Worm (Caenorhabditis elegans): ENCODE data around the gene allo-1.

Gene allo-1

DNA sequence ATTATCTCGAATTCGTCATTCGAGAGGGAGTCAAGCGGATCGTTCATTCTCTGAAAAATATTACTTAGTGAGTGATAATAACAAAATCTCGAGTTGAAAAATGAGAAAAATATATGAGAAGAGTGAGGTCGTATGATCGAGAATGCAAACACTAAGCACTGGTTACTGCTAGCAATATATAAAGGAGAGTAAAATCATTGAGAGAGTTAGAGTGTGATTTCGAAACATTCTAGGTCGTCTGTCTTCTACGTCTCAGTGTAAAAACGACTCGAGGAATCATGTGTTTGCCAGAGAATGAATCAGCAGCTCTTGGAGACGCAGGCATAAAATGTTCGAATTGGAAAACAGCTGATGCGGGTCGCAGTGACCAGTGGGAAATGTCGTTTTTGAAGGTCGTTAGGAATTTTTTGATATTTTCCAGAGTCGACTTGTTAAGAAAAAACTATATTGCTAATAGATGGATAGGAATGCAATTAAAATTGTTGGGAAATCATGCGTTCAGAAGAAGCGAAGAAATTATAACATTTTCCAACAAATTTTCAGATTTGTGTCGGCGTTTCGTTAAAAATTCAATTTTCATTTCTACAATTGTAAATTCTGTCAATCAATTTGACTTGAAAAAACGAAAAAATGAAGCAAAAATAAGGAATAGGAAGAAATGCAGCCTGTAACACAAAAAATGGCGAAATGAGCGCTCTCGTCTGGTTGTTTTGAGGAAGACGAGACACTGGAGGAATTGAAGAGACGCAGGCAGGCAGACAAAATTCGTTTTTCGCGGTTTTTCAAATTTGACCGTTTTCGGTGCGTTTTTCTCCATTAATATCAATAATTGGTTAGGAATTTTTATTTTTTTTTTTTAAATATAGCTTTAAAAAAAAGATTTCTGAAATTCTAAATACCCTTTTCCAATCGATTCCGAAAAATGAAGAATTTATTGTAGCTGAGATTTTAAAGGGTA is at the start of gene allo-1:
Gene allo-1 (minus strand): TSS at position 51 of the 958 bp plus-strand sequence.
- TF ChIP-seq ceh-39 (tag; optimal IDR thresholded peaks at IDR 0.05) (no peak), zip-8 (tag; optimal IDR thresholded peaks at IDR 0.05) (no peak), elt-3 (tag; optimal IDR thresholded peaks at IDR 0.05) (no peak), unc-120 (tag; optimal IDR thresholded peaks at IDR 0.05; ENCODE audit: poor library complexity, severe bottlenecking) (no peak), mls-2 (tag; optimal IDR thresholded peaks at IDR 0.05) (no peak), flh-1 (GFP tag; optimal IDR thresholded peaks at IDR 0.05) (no peak), unc-39 (tag; optimal IDR thresholded peaks at IDR 0.05) (no peak), lsy-2 (tag; optimal IDR thresholded peaks at IDR 0.05) (peak; percentile 10), M03D4.4 (tag; optimal IDR thresholded peaks at IDR 0.05) (no peak), blmp-1 (tag; optimal IDR thresholded peaks at IDR 0.05) (no peak), tbx-8 (GFP tag; optimal IDR thresholded peaks at IDR 0.05) (no peak), mep-1 (tag; optimal IDR thresholded peaks at IDR 0.05) (no peak), ces-1 (GFP tag; optimal IDR thresholded peaks at IDR 0.05) (no peak), hlh-1 (tag; optimal IDR thresholded peaks at IDR 0.05) (peak; percentile 95)

DNA sequence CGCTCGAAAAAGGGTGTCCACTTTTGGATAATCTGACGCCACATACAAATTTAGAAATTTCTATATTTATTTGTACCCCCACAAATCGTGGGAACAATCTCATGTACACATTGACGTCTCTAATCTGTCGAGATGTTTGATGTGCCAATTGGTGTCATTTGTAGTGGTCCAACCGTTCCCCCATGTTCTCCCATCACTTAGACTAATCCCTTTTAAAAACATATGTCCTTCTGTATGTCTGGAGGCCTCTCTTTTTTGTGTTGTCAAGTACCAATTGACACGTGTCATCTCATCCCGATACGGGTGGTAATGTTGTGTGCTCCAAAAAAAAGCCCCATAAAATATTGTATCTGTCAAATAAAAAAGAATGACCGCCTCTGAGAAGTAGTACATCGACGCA is 48.5 kb upstream of the allo-1 start:
- TF ChIP-seq nhr-2 (tag; optimal IDR thresholded peaks at IDR 0.05), result peak; percentile 94
- no peak for TF ChIP-seq nhr-237 (tag; optimal IDR thresholded peaks at IDR 0.05)

DNA sequence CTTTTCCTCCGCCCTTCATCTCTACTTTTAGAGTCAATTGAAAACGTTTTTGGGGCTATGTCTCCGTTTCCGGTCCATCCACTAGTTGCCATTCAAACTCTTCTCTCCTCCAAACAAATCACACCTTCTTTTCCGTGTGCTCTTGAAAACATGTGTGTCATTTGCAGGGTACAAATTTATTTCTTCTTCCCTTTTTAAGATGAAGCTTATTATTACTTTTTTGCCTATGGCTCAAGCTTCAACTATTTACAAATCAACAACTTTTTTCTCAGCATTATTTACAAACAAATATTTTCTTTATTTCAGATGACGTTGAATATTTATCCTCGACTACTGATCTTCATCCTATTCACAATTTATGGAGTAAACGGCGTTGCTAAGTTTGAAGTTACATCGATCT is 47.6 kb upstream of the allo-1 start, which contains the start of gene T25B9.3:
Gene T25B9.3 (plus strand): TSS at position 301 of the 400 bp plus-strand sequence.
- no peak for TF ChIP-seq cnd-1 (tag; optimal IDR thresholded peaks at IDR 0.05)
- TF ChIP-seq zip-8 (tag; optimal IDR thresholded peaks at IDR 0.05), result no peak

DNA sequence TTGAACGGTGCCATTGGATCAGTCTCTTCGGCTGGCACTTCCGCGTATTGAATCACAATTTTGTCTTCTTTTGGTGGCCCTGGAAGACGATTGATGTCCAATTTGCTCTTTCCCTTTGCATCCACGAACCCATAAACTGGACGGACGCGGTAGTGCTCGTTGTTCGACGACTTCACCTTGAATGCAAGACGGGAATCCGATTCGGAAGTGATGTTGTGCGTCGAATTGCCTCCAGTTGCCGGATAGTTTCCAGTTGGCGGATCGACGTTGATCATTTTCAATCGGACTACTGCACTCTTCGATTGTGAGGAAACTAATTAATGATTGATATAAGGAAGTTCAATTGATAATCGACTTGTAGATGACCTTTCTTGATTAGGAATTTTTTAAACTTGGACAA is 41.5 kb upstream of the allo-1 start, which contains the start of gene ssp-34:
Gene ssp-34 (minus strand): TSS at position 275 of the 400 bp plus-strand sequence.
- no peak for TF ChIP-seq pha-4 (tag; optimal IDR thresholded peaks at IDR 0.05)
- no peak for TF ChIP-seq flh-1 (GFP tag; optimal IDR thresholded peaks at IDR 0.05)
- no peak for TF ChIP-seq hlh-1 (tag; optimal IDR thresholded peaks at IDR 0.05)
- TF ChIP-seq mls-2 (tag; optimal IDR thresholded peaks at IDR 0.05), result no peak
- no peak for TF ChIP-seq M03D4.4 (tag; optimal IDR thresholded peaks at IDR 0.05)
- no peak for TF ChIP-seq nhr-2 (tag; optimal IDR thresholded peaks at IDR 0.05)

DNA sequence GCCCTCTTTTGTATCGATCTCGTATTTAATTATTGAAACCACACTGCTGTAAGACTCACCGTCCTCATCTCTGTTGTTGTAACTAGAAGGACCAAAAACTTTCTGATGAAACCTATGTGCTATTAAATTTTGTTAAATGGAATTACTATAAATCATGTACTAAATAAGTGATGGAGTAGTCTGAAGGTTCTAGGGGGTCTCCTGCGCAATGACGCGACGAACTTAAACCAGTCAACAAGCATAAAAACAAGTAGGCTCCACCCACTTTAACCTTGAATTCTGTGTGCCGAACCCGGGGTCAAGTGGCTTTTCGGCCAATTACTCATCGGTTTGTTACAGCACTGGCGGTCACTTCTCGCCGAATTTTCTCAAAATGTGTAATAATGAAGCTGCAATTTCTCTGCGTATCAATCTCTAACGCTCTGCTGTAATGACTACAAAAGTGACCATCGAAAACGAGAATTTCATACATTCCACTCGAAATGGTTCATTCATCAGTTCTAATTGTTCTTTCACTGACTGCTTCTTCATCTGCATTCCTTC is 40.2 kb upstream of the allo-1 start, which contains the start of gene grl-21:
Gene grl-21 (plus strand): TSS at position 464 of the 543 bp plus-strand sequence.
- TF ChIP-seq ztf-11 (tag; optimal IDR thresholded peaks at IDR 0.05), result no peak
- no peak for TF ChIP-seq M03D4.4 (tag; optimal IDR thresholded peaks at IDR 0.05)
- no peak for TF ChIP-seq ceh-43 (GFP tag; optimal IDR thresholded peaks at IDR 0.05)
- TF ChIP-seq nhr-28 (tag; optimal IDR thresholded peaks at IDR 0.05), result no peak
- no peak for TF ChIP-seq ceh-83 (GFP tag; optimal IDR thresholded peaks at IDR 0.05)
- TF ChIP-seq tbx-8 (GFP tag; optimal IDR thresholded peaks at IDR 0.05), result no peak
- TF ChIP-seq drap-1 (GFP tag; optimal IDR thresholded peaks at IDR 0.05), result no peak
- no peak for TF ChIP-seq nhr-237 (tag; optimal IDR thresholded peaks at IDR 0.05)
- no peak for TF ChIP-seq snpc-4 (tag; optimal IDR thresholded peaks at IDR 0.05)
- TF ChIP-seq lin-32 (GFP tag; optimal IDR thresholded peaks at IDR 0.05), result no peak
- no peak for TF ChIP-seq nhr-12 (tag; optimal IDR thresholded peaks at IDR 0.05)

DNA sequence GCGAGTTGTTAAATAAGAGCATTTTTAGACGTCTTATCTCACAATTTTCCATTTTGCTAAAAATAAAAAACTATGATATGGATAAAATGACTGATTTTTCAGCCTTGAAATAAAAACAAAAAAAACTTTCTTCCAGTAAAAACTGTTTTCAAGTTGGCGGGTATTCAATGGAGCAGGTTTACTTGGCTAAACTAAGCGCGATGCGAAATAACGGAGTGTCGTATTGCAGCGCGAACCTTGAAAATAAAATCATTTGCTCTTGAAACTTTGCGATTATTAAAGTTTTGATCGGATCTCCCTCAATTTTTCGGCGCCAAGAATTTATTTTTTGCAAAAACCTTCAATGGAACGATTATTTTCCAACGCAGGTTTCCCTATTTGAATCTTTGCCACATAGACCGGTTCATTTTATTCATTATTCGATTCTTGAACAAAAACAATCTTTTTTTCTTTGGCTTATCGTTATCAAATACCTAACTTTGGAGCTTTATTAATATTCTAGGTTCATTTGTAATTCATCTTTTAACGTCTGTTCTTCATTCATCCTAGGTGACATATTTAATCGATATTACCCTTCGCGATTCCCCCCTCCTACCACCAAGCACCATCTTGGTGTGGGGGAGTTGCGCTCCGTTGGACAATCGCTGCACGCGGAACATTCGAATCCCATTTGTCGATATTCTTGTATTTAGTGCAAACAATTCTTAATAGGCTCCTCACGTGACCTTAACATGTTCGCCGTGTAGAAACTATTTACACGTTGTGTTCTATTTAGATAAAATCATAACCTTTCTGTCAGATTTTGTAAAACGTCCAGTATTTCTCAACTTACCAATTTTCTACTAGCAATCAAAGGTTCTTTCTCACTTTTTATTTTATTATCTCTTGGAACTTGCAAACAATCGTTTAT is 37.9 kb upstream of the allo-1 start, which contains the start of the genes orc-5 and cyb-1:
Gene orc-5 (minus strand): TSS at position 62 of the 910 bp plus-strand sequence.
Gene cyb-1 (plus strand): TSS at position 690 of the 910 bp plus-strand sequence.
- TF ChIP-seq cnd-1 (tag; optimal IDR thresholded peaks at IDR 0.05) (no peak), snpc-4 (tag; optimal IDR thresholded peaks at IDR 0.05) (no peak), pha-4 (tag; optimal IDR thresholded peaks at IDR 0.05) (peak; percentile 54), mls-2 (tag; optimal IDR thresholded peaks at IDR 0.05) (no peak), elt-1 (tag; optimal IDR thresholded peaks at IDR 0.05; ENCODE audit: borderline replicate concordance, insufficient read depth) (no peak), zip-8 (tag; optimal IDR thresholded peaks at IDR 0.05) (no peak), mab-5 (tag; optimal IDR thresholded peaks at IDR 0.05) (peak; percentile 24), nhr-237 (tag; optimal IDR thresholded peaks at IDR 0.05) (peak; percentile 57), elt-3 (tag; optimal IDR thresholded peaks at IDR 0.05) (no peak), tbx-8 (GFP tag; optimal IDR thresholded peaks at IDR 0.05) (no peak), lin-13 (tag; optimal IDR thresholded peaks at IDR 0.05) (peak; percentile 40), lsy-2 (tag; optimal IDR thresholded peaks at IDR 0.05) (peak; percentile 47), sptf-1 (tag; optimal IDR thresholded peaks at IDR 0.05) (peak; percentile 42), unc-120 (tag; optimal IDR thresholded peaks at IDR 0.05; ENCODE audit: poor library complexity, severe bottlenecking) (no peak), nhr-12 (tag; optimal IDR thresholded peaks at IDR 0.05) (no peak), nhr-28 (tag; optimal IDR thresholded peaks at IDR 0.05) (no peak), ztf-11 (tag; optimal IDR thresholded peaks at IDR 0.05) (no peak), hlh-1 (tag; optimal IDR thresholded peaks at IDR 0.05) (peak; percentile 39), blmp-1 (tag; optimal IDR thresholded peaks at IDR 0.05) (no peak), ceh-39 (tag; optimal IDR thresholded peaks at IDR 0.05) (no peak), drap-1 (GFP tag; optimal IDR thresholded peaks at IDR 0.05) (no peak), lin-32 (GFP tag; optimal IDR thresholded peaks at IDR 0.05) (no peak), bed-3 (GFP tag; optimal IDR thresholded peaks at IDR 0.05) (no peak), M03D4.4 (tag; optimal IDR thresholded peaks at IDR 0.05) (no peak), unc-62 (GFP tag; optimal IDR thresholded peaks at IDR 0.05) (no peak), mep-1 (tag; optimal IDR thresholded peaks at IDR 0.05) (peak; percentile 71)

Data from whole organism, mixed stage, embryonic.